Fruit fly (Drosophila melanogaster) whole organism, embryonic: ENCODE results near the gene morgue.
A peak's percentile ranks its signal among the peaks of the same experiment; 100 is the strongest.

Source experiments
- ATbp ChIP-seq: fragments of 200-800 bp; sonication (Bioruptor generic); optimal IDR thresholded peaks from 2 replicates; lab custom pipeline; 2017; ENCODE audit warnings: missing biosample characterization, mild to moderate bottlenecking, missing genetic modification characterization, missing genetic modification reagents
- Aef1 ChIP-seq: fragments of 200-800 bp; sonication (Bioruptor generic); IDR thresholded peaks from 3 replicates; pipeline ENCODE4 v1.3.6; 2022; ENCODE audit warnings: missing biosample characterization, missing genetic modification characterization
- Atf3 ChIP-seq: fragments of 200-800 bp; sonication (Bioruptor generic); optimal IDR thresholded peaks from 3 replicates; lab custom pipeline; 2016; ENCODE audit warnings: missing biosample characterization, missing genetic modification characterization
- B-H2 ChIP-seq: fragments of 200-800 bp; sonication (Bioruptor generic); optimal IDR thresholded peaks from 2 replicates; lab custom pipeline; 2018; ENCODE audit warnings: missing biosample characterization, mild to moderate bottlenecking, missing genetic modification characterization
- BEAF-32 ChIP-seq: fragments of 200-800 bp; sonication (Bioruptor generic); optimal IDR thresholded peaks from 3 replicates; lab custom pipeline; 2017; ENCODE audit warnings: missing biosample characterization, missing genetic modification characterization, mild to moderate bottlenecking, moderate library complexity, missing genetic modification reagents
- CG10543 ChIP-seq: fragments of 200-800 bp; sonication (Bioruptor generic); optimal IDR thresholded peaks from 3 replicates; lab custom pipeline; 2017; ENCODE audit warnings: missing biosample characterization, mild to moderate bottlenecking, missing genetic modification characterization, moderate library complexity
- CG10565 ChIP-seq: fragments of 200-800 bp; sonication (Bioruptor generic); optimal IDR thresholded peaks from 3 replicates; lab custom pipeline; 2016; ENCODE audit warnings: missing biosample characterization, mild to moderate bottlenecking, missing genetic modification characterization
- CG11560 ChIP-seq: fragments of 200-800 bp; sonication (Bioruptor generic); IDR thresholded peaks from 3 replicates; pipeline ENCODE4 v1.3.6; 2022; ENCODE audit warnings: missing biosample characterization, missing genetic modification characterization
- CG11695 ChIP-seq: fragments of 200-800 bp; sonication (Bioruptor generic); IDR thresholded peaks from 3 replicates; pipeline ENCODE4 v1.3.6; 2022; ENCODE audit warnings: missing biosample characterization, missing genetic modification characterization
- CG12071 ChIP-seq: fragments of 200-800 bp; sonication (Bioruptor generic); optimal IDR thresholded peaks from 3 replicates; lab custom pipeline; 2018; ENCODE audit warnings: missing biosample characterization, mild to moderate bottlenecking, missing genetic modification characterization
- CG12219 ChIP-seq: fragments of 200-800 bp; sonication (Bioruptor generic); optimal IDR thresholded peaks from 3 replicates; lab custom pipeline; 2018; ENCODE audit warnings: missing biosample characterization, mild to moderate bottlenecking, missing genetic modification characterization
- CG12744 ChIP-seq: fragments of 200-800 bp; sonication (Bioruptor generic); optimal IDR thresholded peaks from 2 replicates; lab custom pipeline; 2016; ENCODE audit warnings: missing biosample characterization, missing genetic modification characterization
- CG12769 ChIP-seq: fragments of 200-800 bp; sonication (Bioruptor generic); optimal IDR thresholded peaks from 2 replicates; lab custom pipeline; 2019; ENCODE audit warnings: missing biosample characterization, mild to moderate bottlenecking, missing genetic modification characterization, moderate library complexity
- CG13296 ChIP-seq: fragments of 200-800 bp; sonication (Bioruptor generic); optimal IDR thresholded peaks from 3 replicates; lab custom pipeline; 2018; ENCODE audit warnings: missing biosample characterization, mild to moderate bottlenecking, missing genetic modification characterization
- CG15073 ChIP-seq: fragments of 200-800 bp; sonication (Bioruptor generic); optimal IDR thresholded peaks from 2 replicates; lab custom pipeline; 2016; ENCODE audit warnings: missing biosample characterization, missing genetic modification characterization
- CG15514 ChIP-seq: fragments of 200-800 bp; sonication (Bioruptor generic); optimal IDR thresholded peaks from 3 replicates; lab custom pipeline; 2017; ENCODE audit warnings: missing biosample characterization, missing genetic modification characterization, mild to moderate bottlenecking, moderate library complexity, missing genetic modification reagents
- CG17328 ChIP-seq: fragments of 200-800 bp; sonication (Bioruptor generic); IDR thresholded peaks from 2 replicates; pipeline ENCODE4 v1.3.6; 2022; ENCODE audit warnings: missing biosample characterization, missing genetic modification characterization
- CG17568 ChIP-seq: fragments of 200-800 bp; sonication (Bioruptor generic); optimal IDR thresholded peaks from 2 replicates; lab custom pipeline; 2018; ENCODE audit warnings: missing biosample characterization, mild to moderate bottlenecking, missing genetic modification characterization, moderate library complexity
- CG17612 ChIP-seq: fragments of 200-800 bp; sonication (Bioruptor generic); IDR thresholded peaks from 2 replicates; pipeline ENCODE4 v1.3.6; 2022; ENCODE audit warnings: missing biosample characterization, missing genetic modification characterization
- CG2116 ChIP-seq: fragments of 200-800 bp; sonication (Bioruptor generic); optimal IDR thresholded peaks from 3 replicates; lab custom pipeline; 2018; ENCODE audit warnings: missing biosample characterization, mild to moderate bottlenecking, missing genetic modification characterization
- CG2199 ChIP-seq: fragments of 200-800 bp; sonication (Bioruptor generic); IDR thresholded peaks from 3 replicates; pipeline ENCODE4 v1.3.6; 2022; ENCODE audit warnings: missing biosample characterization, missing genetic modification characterization
- CG2678 ChIP-seq: fragments of 200-800 bp; sonication (Bioruptor generic); optimal IDR thresholded peaks from 3 replicates; lab custom pipeline; 2019; ENCODE audit warnings: missing biosample characterization, mild to moderate bottlenecking, missing genetic modification characterization, moderate library complexity
- CG32772 ChIP-seq: fragments of 200-800 bp; sonication (Bioruptor generic); IDR thresholded peaks from 2 replicates; pipeline ENCODE4 v1.3.6; 2022; ENCODE audit warnings: missing biosample characterization, missing genetic modification characterization
- CG3281 ChIP-seq: fragments of 200-800 bp; sonication (Bioruptor generic); optimal IDR thresholded peaks from 3 replicates; lab custom pipeline; 2017; ENCODE audit warnings: missing biosample characterization, mild to moderate bottlenecking, missing genetic modification characterization
- CG33213 ChIP-seq: fragments of 200-800 bp; sonication (Bioruptor generic); optimal IDR thresholded peaks from 3 replicates; lab custom pipeline; 2016; ENCODE audit warnings: missing biosample characterization, missing genetic modification characterization
- CG7928 ChIP-seq: fragments of 200-800 bp; sonication (Bioruptor generic); optimal IDR thresholded peaks from 2 replicates; lab custom pipeline; 2017; ENCODE audit warnings: missing biosample characterization, mild to moderate bottlenecking, missing genetic modification characterization
- Dad ChIP-seq: fragments of 200-800 bp; sonication (Bioruptor generic); optimal IDR thresholded peaks from 3 replicates; lab custom pipeline; 2016; ENCODE audit warnings: missing biosample characterization, missing genetic modification characterization
- Ets97D ChIP-seq: fragments of 200-800 bp; sonication (Bioruptor generic); optimal IDR thresholded peaks from 3 replicates; lab custom pipeline; 2016; ENCODE audit warnings: missing biosample characterization, missing genetic modification characterization
- Fer1 ChIP-seq: fragments of 200-800 bp; sonication (Bioruptor generic); optimal IDR thresholded peaks from 2 replicates; lab custom pipeline; 2017; ENCODE audit warnings: missing biosample characterization, mild to moderate bottlenecking, missing genetic modification characterization
- Gug ChIP-seq: fragments of 200-800 bp; sonication (Bioruptor generic); IDR thresholded peaks from 4 replicates; pipeline ENCODE4 v1.3.6; 2022; ENCODE audit warnings: missing biosample characterization, missing genetic modification characterization
- HLH54F ChIP-seq: fragments of 200-800 bp; sonication (Bioruptor generic); optimal IDR thresholded peaks from 3 replicates; lab custom pipeline; 2016; ENCODE audit warnings: missing biosample characterization, missing genetic modification characterization
- Hmr ChIP-seq: fragments of 200-800 bp; sonication (Bioruptor generic); optimal IDR thresholded peaks from 3 replicates; lab custom pipeline; 2017; ENCODE audit warnings: mild to moderate bottlenecking, missing biosample characterization, missing genetic modification reagents, missing genetic modification characterization
- MBD-R2 ChIP-seq: fragments of 200-800 bp; sonication (Bioruptor generic); IDR thresholded peaks from 2 replicates; pipeline ENCODE4 v1.3.6; 2022; ENCODE audit warnings: missing biosample characterization, missing genetic modification characterization
- PHDP ChIP-seq: fragments of 200-800 bp; sonication (Bioruptor generic); optimal IDR thresholded peaks from 3 replicates; lab custom pipeline; 2018; ENCODE audit warnings: missing biosample characterization, mild to moderate bottlenecking, missing genetic modification characterization, moderate library complexity
- Rx ChIP-seq: fragments of 200-800 bp; sonication (Bioruptor generic); IDR thresholded peaks from 2 replicates; pipeline ENCODE4 v1.3.6; 2022; ENCODE audit warnings: missing biosample characterization, missing genetic modification characterization
- Sin3A ChIP-seq: fragments of >200 bp; optimal IDR thresholded peaks from 2 replicates; lab custom pipeline; 2018
- Six4 ChIP-seq: fragments of 200-800 bp; sonication (Bioruptor generic); optimal IDR thresholded peaks from 2 replicates; lab custom pipeline; 2016; ENCODE audit warnings: missing biosample characterization, missing genetic modification characterization
- cg ChIP-seq: fragments of 200-800 bp; sonication (Bioruptor generic); optimal IDR thresholded peaks from 3 replicates; lab custom pipeline; 2019; ENCODE audit warnings: missing biosample characterization, mild to moderate bottlenecking, missing genetic modification characterization, moderate library complexity
- chif ChIP-seq, 2 experiments: fragments of 200-800 bp; sonication (Bioruptor generic); optimal IDR thresholded peaks; 3 replicates each; lab custom pipeline; 2016; ENCODE audit warnings: missing biosample characterization in 2 of 2, missing genetic modification characterization in 2 of 2
- gfzf ChIP-seq: fragments of 200-800 bp; sonication (Bioruptor generic); optimal IDR thresholded peaks from 2 replicates; lab custom pipeline; 2016; ENCODE audit warnings: missing biosample characterization, mild to moderate bottlenecking, missing genetic modification characterization, moderate library complexity
- gsb-n ChIP-seq: fragments of 200-800 bp; sonication (Bioruptor generic); optimal IDR thresholded peaks from 3 replicates; lab custom pipeline; 2018; ENCODE audit warnings: missing biosample characterization, mild to moderate bottlenecking, missing genetic modification characterization
- hth ChIP-seq: fragments of >200 bp; optimal IDR thresholded peaks from 2 replicates; lab custom pipeline; 2017; ENCODE audit warnings: inconsistent platforms
- lab ChIP-seq: fragments of 200-800 bp; sonication (Bioruptor generic); optimal IDR thresholded peaks from 3 replicates; lab custom pipeline; 2017; ENCODE audit warnings: missing biosample characterization, missing genetic modification characterization, mild to moderate bottlenecking, moderate library complexity, missing genetic modification reagents
- lola ChIP-seq, 3 experiments: fragments of >200 bp in 2 of 3; fragments of 200-800 bp in 1 of 3; sonication (Bioruptor generic) in 1 of 3; optimal IDR thresholded peaks; 2 replicates each; lab custom pipeline; 2017 to 2019; ENCODE audit warnings: missing biosample characterization in 3 of 3, missing genetic modification characterization in 3 of 3, mild to moderate bottlenecking in 1 of 3, moderate library complexity in 1 of 3
- otp ChIP-seq: fragments of 200-800 bp; sonication (Bioruptor generic); IDR thresholded peaks from 3 replicates; pipeline ENCODE4, ENCODE4 v1.3.6; 2022; ENCODE audit warnings: missing biosample characterization, missing genetic modification characterization
- pan ChIP-seq, 4 experiments: fragments of >200 bp in 3 of 4; fragments of 200-800 bp in 1 of 4; sonication (Bioruptor generic) in 1 of 4; optimal IDR thresholded peaks in 3 of 4; IDR thresholded peaks in 1 of 4; 2 replicates each; pipeline versions ENCODE4 v1.3.6 to Lab custom; 2017 to 2022; ENCODE audit warnings: missing biosample characterization in 2 of 4, missing genetic modification characterization in 2 of 4, mixed read lengths in 1 of 4
- pzg ChIP-seq: fragments of 200-800 bp; sonication (Bioruptor generic); optimal IDR thresholded peaks from 3 replicates; lab custom pipeline; 2018; ENCODE audit warnings: missing biosample characterization, mild to moderate bottlenecking, missing genetic modification characterization, moderate library complexity
- sc ChIP-seq, 3 experiments: fragments of >200 bp in 2 of 3; fragments of 200-800 bp in 1 of 3; sonication (Bioruptor generic) in 1 of 3; optimal IDR thresholded peaks; 2 replicates in 2 of 3; 3 replicates in 1 of 3; lab custom pipeline; 2017; ENCODE audit warnings: mild to moderate bottlenecking in 1 of 3, missing biosample characterization in 1 of 3, missing genetic modification characterization in 1 of 3, missing genetic modification reagents in 1 of 3
- sob ChIP-seq: fragments of 200-800 bp; sonication (Bioruptor generic); IDR thresholded peaks from 2 replicates; pipeline ENCODE4 v1.3.6; 2022; ENCODE audit warnings: missing biosample characterization, missing genetic modification characterization
- sr ChIP-seq: fragments of 200-800 bp; sonication (Bioruptor generic); IDR thresholded peaks from 3 replicates; pipeline ENCODE4 v1.3.6; 2022; ENCODE audit warnings: missing biosample characterization, missing genetic modification characterization

morgue gene

DNA sequence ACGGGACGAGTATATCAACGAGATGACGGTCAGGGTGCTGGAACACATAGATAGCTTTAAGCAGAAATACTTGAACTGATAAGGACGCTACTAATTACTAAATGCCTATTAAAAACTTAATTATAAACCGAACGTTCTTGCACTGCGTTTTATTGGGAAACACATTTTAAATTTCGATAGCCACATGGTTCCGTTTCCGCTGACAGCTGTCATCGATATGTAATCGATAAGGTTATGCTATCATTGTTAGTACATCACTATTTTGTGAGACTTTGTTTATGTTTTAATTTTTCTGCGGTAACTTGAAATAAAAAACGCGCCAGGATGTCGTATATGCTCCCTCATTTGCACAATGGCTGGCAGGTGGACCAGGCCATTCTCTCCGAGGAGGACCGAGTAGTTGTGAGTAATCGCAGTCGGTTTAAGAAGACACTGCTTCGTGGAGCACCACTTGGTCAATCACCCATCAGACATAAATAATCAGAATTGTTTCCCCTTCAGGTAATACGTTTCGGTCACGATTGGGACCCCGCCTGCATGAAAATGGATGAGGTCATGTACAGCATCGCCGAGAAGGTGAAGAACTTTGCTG is 41.4 kb downstream of the morgue start, which contains the start of gene Dim1 (continued):
- peak; percentile 68 for TF ChIP-seq BEAF-32 (GFP tag; lab: Kevin White, UChicago)
- no peak for TF ChIP-seq CG11560 (tag; lab: Robert Waterston, UW)
- TF ChIP-seq CG15073 (GFP tag; lab: Kevin White, UChicago), result no peak
- TF ChIP-seq CG12219 (GFP tag; lab: Kevin White, UChicago), result peak; percentile 38
- no peak for TF ChIP-seq Six4 (GFP tag; lab: Kevin White, UChicago)
- TF ChIP-seq pan (optimal IDR thresholded peaks at IDR 0.05; lab: Kevin White, UChicago), result no peak
- TF ChIP-seq pan (GFP tag; optimal IDR thresholded peaks at IDR 0.05 in 1 of 2, IDR thresholded peaks at IDR 0.05 in 1 of 2), result no peak
- TF ChIP-seq HLH54F (GFP tag; lab: Kevin White, UChicago), result no peak
- 0 out of 2 replicates have a peak, but pooled peaks have one; percentile 31 for TF ChIP-seq CG17328 (GFP tag; lab: Robert Waterston, UW)
- TF ChIP-seq CG33213 (GFP tag; lab: Kevin White, UChicago), result peak; percentile 49
- TF ChIP-seq CG3281 (GFP tag; lab: Kevin White, UChicago), result no peak
- no peak for TF ChIP-seq B-H2 (GFP tag; lab: Kevin White, UChicago)
- TF ChIP-seq Fer1 (GFP tag; lab: Kevin White, UChicago), result no peak
- TF ChIP-seq PHDP (tag; lab: Kevin White, UChicago), result no peak
- TF ChIP-seq Hmr, result peak; percentile 12
- no peak for TF ChIP-seq CG2199
- peak; percentile 54 for TF ChIP-seq CG15514 (GFP tag; lab: Kevin White, UChicago)
- TF ChIP-seq CG12769, result no peak
- TF ChIP-seq CG10565 (GFP tag; lab: Kevin White, UChicago), result no peak
- no peak for TF ChIP-seq Aef1 (GFP tag; lab: Robert Waterston, UW)
- TF ChIP-seq CG17612 (GFP tag; lab: Robert Waterston, UW), result no peak
- no peak for TF ChIP-seq CG2678 (tag; lab: Kevin White, UChicago)
- no peak for TF ChIP-seq CG12744 (GFP tag; lab: Kevin White, UChicago)
- no peak; the same call in 1 of the 2 replicates for TF ChIP-seq sob
- TF ChIP-seq sc (optimal IDR thresholded peaks at IDR 0.05; lab: Kevin White, UChicago), result no peak
- TF ChIP-seq sc (GFP tag; optimal IDR thresholded peaks at IDR 0.05; lab: Kevin White, UChicago), result no peak
- TF ChIP-seq Sin3A (lab: Kevin White, UChicago), result no peak
- no peak for TF ChIP-seq Rx (GFP tag; lab: Robert Waterston, UW)
- no peak for TF ChIP-seq CG11695 (GFP tag; lab: Robert Waterston, UW)
- no peak for TF ChIP-seq CG32772 (GFP tag; lab: Robert Waterston, UW)
- TF ChIP-seq CG10543 (GFP tag; lab: Kevin White, UChicago), result no peak
- no peak for TF ChIP-seq gsb-n
- no peak for TF ChIP-seq CG13296 (GFP tag; lab: Kevin White, UChicago)
- no peak for TF ChIP-seq Atf3 (GFP tag; lab: Kevin White, UChicago)
- TF ChIP-seq CG2116 (GFP tag; lab: Kevin White, UChicago), result peak; percentile 90
- TF ChIP-seq sr (GFP tag; lab: Robert Waterston, UW), result no peak
- no peak for TF ChIP-seq CG17568 (GFP tag; lab: Kevin White, UChicago)
- TF ChIP-seq hth (lab: Kevin White, UChicago), result no peak
- TF ChIP-seq gfzf (GFP tag; lab: Kevin White, UChicago), result peak; percentile 20
- no peak for TF ChIP-seq cg (GFP tag; lab: Kevin White, UChicago)
- TF ChIP-seq lab (GFP tag; lab: Kevin White, UChicago), result no peak
- peak; percentile 50 for TF ChIP-seq Dad (GFP tag; lab: Kevin White, UChicago)
- TF ChIP-seq pzg (GFP tag; lab: Kevin White, UChicago), result peak; percentile 52
- TF ChIP-seq CG7928, result no peak
- peak; percentile 78 for TF ChIP-seq MBD-R2 (GFP tag; lab: Robert Waterston, UW)
- TF ChIP-seq Ets97D (GFP tag; lab: Kevin White, UChicago), result peak; percentile 97
- TF ChIP-seq Gug, result no peak
- TF ChIP-seq ATbp (GFP tag; lab: Kevin White, UChicago), result no peak
- no peak for TF ChIP-seq lola (GFP tag; optimal IDR thresholded peaks at IDR 0.05; lab: Kevin White, UChicago)
- no peak for TF ChIP-seq otp
- TF ChIP-seq chif (GFP tag; optimal IDR thresholded peaks at IDR 0.05; lab: Kevin White, UChicago), result no peak
- TF ChIP-seq CG12071 (GFP tag; lab: Kevin White, UChicago), result no peak
